Fruit fly (Drosophila melanogaster) S2 (cell line): ENCODE measurements around the gene fend.

Source experiments
- CG8478 ChIP-seq: fragments of >200 bp; optimal IDR thresholded peaks from 2 replicates; lab custom pipeline; 2018
- CTCF ChIP-seq, 2 experiments: fragments of >200 bp; optimal IDR thresholded peaks; 2 replicates each; lab custom pipeline; 2018

dm6 chrX:9148989-9149522, 14.2 kb upstream of the fend start, which contains the start of the genes fh and Bap111:
- no peak for TF ChIP-seq CG8478 (lab: Kevin White, UChicago)
- no peak for TF ChIP-seq CTCF (optimal IDR thresholded peaks at IDR 0.05; lab: Kevin White, UChicago)
